Fruit fly (Drosophila melanogaster): ENCODE measurements around the gene exex.

The exex gene

dm6 chr3L:7947880-7948286 lies at the start of gene exex:
Gene exex, plus strand, starts transcription at chr3L:7948186.
- TF ChIP-seq CG42726 (GFP tag; IDR thresholded peaks at IDR 0.05; ENCODE audit: partially characterized antibody) (peak; percentile 21; the same call in 1 of the 2 replicates), Nf-YC (tag; optimal IDR thresholded peaks at IDR 0.05) (peak; percentile 97), unpg (GFP tag; optimal IDR thresholded peaks at IDR 0.05) (peak; percentile 1), Stat92E (GFP tag; optimal IDR thresholded peaks at IDR 0.05) (peak in 1 of 3 experiments; percentile 82), C15 (GFP tag; IDR thresholded peaks at IDR 0.05) (no peak), zf30C (GFP tag; optimal IDR thresholded peaks at IDR 0.05) (no peak), CG1832 (GFP tag; optimal IDR thresholded peaks at IDR 0.05) (peak; percentile 89), Awh (GFP tag; IDR thresholded peaks at IDR 0.05) (0 out of 2 replicates have a peak, but pooled peaks have one; percentile 26), CG13287 (GFP tag; IDR thresholded peaks at IDR 0.05; ENCODE audit: partially characterized antibody) (peak; percentile 20; the same call in 1 of the 2 replicates), CG6175 (GFP tag; IDR thresholded peaks at IDR 0.05) (no peak), CG7745 (tag; optimal IDR thresholded peaks at IDR 0.05) (no peak), fd64A (GFP tag; optimal IDR thresholded peaks at IDR 0.05) (no peak), hkb (optimal IDR thresholded peaks at IDR 0.05) (no peak), hkb (GFP tag; IDR thresholded peaks at IDR 0.05) (peak; percentile 32; the same call in 1 of the 2 replicates), dm (GFP tag; optimal IDR thresholded peaks at IDR 0.05) (no peak), mirr (GFP tag; optimal IDR thresholded peaks at IDR 0.05) (peak; percentile 74), lab (GFP tag; optimal IDR thresholded peaks at IDR 0.05) (peak; percentile 18), Vsx1 (GFP tag; optimal IDR thresholded peaks at IDR 0.05) (peak; percentile 55), rib (GFP tag; IDR thresholded peaks at IDR 0.05) (peak; percentile 37; the same call in 1 of the 2 replicates), Aef1 (GFP tag; IDR thresholded peaks at IDR 0.05) (no peak), GATAe (GFP tag; conservative IDR thresholded peaks at IDR 0.05) (no peak), CG8388 (GFP tag; optimal IDR thresholded peaks at IDR 0.05) (no peak), pros (GFP tag; optimal IDR thresholded peaks at IDR 0.05) (peak; percentile 47), CG8290 (GFP tag; optimal IDR thresholded peaks at IDR 0.05) (no peak), CG8290 (tag; optimal IDR thresholded peaks at IDR 0.05) (peak in 1 of 2 experiments; percentile 31), Jarid2 (GFP tag; optimal IDR thresholded peaks at IDR 0.05) (peak; percentile 84), pan (optimal IDR thresholded peaks at IDR 0.05) (no peak), pan (GFP tag; optimal IDR thresholded peaks at IDR 0.05 in 1 of 2, IDR thresholded peaks at IDR 0.05 in 1 of 2) (no peak), grn (GFP tag; optimal IDR thresholded peaks at IDR 0.05) (peak; percentile 58), yki (optimal IDR thresholded peaks at IDR 0.05) (peak; percentile 48), sd (tag; optimal IDR thresholded peaks at IDR 0.05) (peak; percentile 85), CG34224 (GFP tag; IDR thresholded peaks at IDR 0.05; ENCODE audit: partially characterized antibody) (peak; percentile 20; the same call in 1 of the 3 replicates), vvl (GFP tag; IDR thresholded peaks at IDR 0.05) (peak; percentile 59; the same call in 1 of the 2 replicates), zfh1 (GFP tag; IDR thresholded peaks at IDR 0.05) (no peak), CG15479 (GFP tag; optimal IDR thresholded peaks at IDR 0.05) (peak; percentile 15), CG10543 (GFP tag; optimal IDR thresholded peaks at IDR 0.05) (peak; percentile 33), HLHmδ (GFP tag; optimal IDR thresholded peaks at IDR 0.05) (peak; percentile 36), CG9932 (GFP tag; IDR thresholded peaks at IDR 0.05) (no peak), CG16815 (GFP tag; optimal IDR thresholded peaks at IDR 0.05) (no peak), CG4328 (GFP tag; optimal IDR thresholded peaks at IDR 0.05) (no peak), Gug (GFP tag; IDR thresholded peaks at IDR 0.05) (no peak), CG17802 (tag; optimal IDR thresholded peaks at IDR 0.05) (no peak), schlank (tag; optimal IDR thresholded peaks at IDR 0.05) (no peak), Nf-YB (GFP tag; optimal IDR thresholded peaks at IDR 0.05) (peak; percentile 94), stc (GFP tag; IDR thresholded peaks at IDR 0.05) (no peak), peb (GFP tag; IDR thresholded peaks at IDR 0.05) (no peak), croc (GFP tag; conservative IDR thresholded peaks at IDR 0.05) (no peak), Lim3 (GFP tag; IDR thresholded peaks at IDR 0.05) (no peak), Opbp (GFP tag; IDR thresholded peaks at IDR 0.05; ENCODE audit: partially characterized antibody) (0 out of 3 replicates have a peak, but pooled peaks have one; percentile 13), chm (GFP tag; IDR thresholded peaks at IDR 0.05) (peak; percentile 51; the same call in 1 of the 2 replicates), bbx (GFP tag; IDR thresholded peaks at IDR 0.05; ENCODE audit: partially characterized antibody) (peak; percentile 46)

Measured in whole organism, embryonic.